Fruit fly (Drosophila melanogaster): ENCODE data around the gene HBS1.

dm6 chr3L:1882868-1883554 lies 18.0 kb upstream of the HBS1 start, which contains the start of gene CG13937:
- TF ChIP-seq psq (GFP tag; optimal IDR thresholded peaks at IDR 0.05) = no peak
- no peak for TF ChIP-seq ey (GFP tag; optimal IDR thresholded peaks at IDR 0.05)
- no peak for TF ChIP-seq Dfd (GFP tag; optimal IDR thresholded peaks at IDR 0.05)
- TF ChIP-seq h (GFP tag; optimal IDR thresholded peaks at IDR 0.05) = no peak
- TF ChIP-seq Rel (GFP tag; optimal IDR thresholded peaks at IDR 0.05) = no peak
- TF ChIP-seq Rel (tag; optimal IDR thresholded peaks at IDR 0.05) = no peak
- TF ChIP-seq woc (GFP tag; optimal IDR thresholded peaks at IDR 0.05) = no peak
- no peak for TF ChIP-seq brk (GFP tag; optimal IDR thresholded peaks at IDR 0.05)
- TF ChIP-seq HLH106 (tag; optimal IDR thresholded peaks at IDR 0.05) = no peak
- TF ChIP-seq fru (GFP tag; optimal IDR thresholded peaks at IDR 0.05) = no peak
- TF ChIP-seq jim (GFP tag; optimal IDR thresholded peaks at IDR 0.05) = no peak

All from whole organism, wandering third instar larva.